Worm (Caenorhabditis elegans) whole organism, L4/young adult: Measurements from ENCODE around the gene msp-40.

Source experiments
- W03F9.2 ChIP-seq: fragments of 150-350 bp; optimal IDR thresholded peaks from 2 replicates; lab custom pipeline; 2014; ENCODE audit warnings: missing biosample characterization, missing genetic modification characterization
- dao-5 ChIP-seq: sonication (generic microtip); optimal IDR thresholded peaks from 2 replicates; lab custom pipeline; 2016; ENCODE audit warnings: missing genotype, missing genetic modification characterization, moderate library complexity, missing compliant biosample characterization
- him-1 ChIP-seq: sonication (generic microtip); optimal IDR thresholded peaks from 2 replicates; lab custom pipeline; 2016; ENCODE audit warnings: missing genotype, missing genetic modification reagents, missing genetic modification characterization, missing compliant biosample characterization

The msp-40 gene

ce11 chrII:4874335-4874861 is 49.2 kb downstream of the msp-40 start, which contains the start of gene F11G11.15:
Gene F11G11.15, plus strand, starts transcription at chrII:4874845.
- TF ChIP-seq him-1 (no peak), W03F9.2 (tag; lab: Kevin White, UChicago) (no peak), dao-5 (tag; lab: Kevin White, UChicago) (no peak)
